Fruit fly (Drosophila melanogaster): ENCODE results near the gene Cpr65Ec.

DNA sequence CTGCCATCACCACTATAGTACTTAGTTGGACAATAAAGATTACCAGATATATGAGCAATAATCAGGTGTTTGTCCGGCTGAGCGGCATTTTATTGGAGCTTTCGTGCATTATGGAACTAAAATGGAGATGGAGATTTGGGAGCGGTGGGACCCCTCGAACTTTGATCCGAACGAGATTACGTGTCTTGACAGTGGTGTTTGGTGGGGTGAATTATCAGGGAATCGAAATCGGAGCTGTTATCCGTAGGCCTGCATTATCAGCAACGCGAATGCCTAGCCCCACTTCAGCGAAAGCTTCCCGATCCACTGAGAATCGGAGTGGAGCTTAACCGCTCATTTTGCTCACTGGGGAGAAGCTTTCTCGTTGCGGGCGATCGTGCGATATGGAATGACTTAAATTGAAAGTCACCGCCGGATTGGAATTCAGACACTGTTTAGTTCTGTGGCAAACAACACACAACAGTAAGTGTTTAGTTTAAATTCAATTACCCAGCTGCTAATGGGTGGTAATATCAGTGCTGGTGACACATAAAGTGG is 38.5 kb downstream of the Cpr65Ec start, which contains the start of gene Acbp2:
- TF ChIP-seq achi (GFP tag; optimal IDR thresholded peaks at IDR 0.05) (no peak), fd85E (GFP tag; optimal IDR thresholded peaks at IDR 0.05) (no peak), Blimp-1 (GFP tag; optimal IDR thresholded peaks at IDR 0.05) (no peak), Sox14 (GFP tag; optimal IDR thresholded peaks at IDR 0.05) (no peak), CG3032 (tag; optimal IDR thresholded peaks at IDR 0.05) (no peak), lz (GFP tag; optimal IDR thresholded peaks at IDR 0.05) (no peak)
